Fruit fly (Drosophila melanogaster) whole organism, embryonic: ENCODE measurements around the gene REG.
A peak's percentile ranks its signal among the peaks of the same experiment; 100 is the strongest.

ENCODE experiments used
- CG10209 ChIP-seq: fragments of 200-800 bp; sonication (Bioruptor generic); optimal IDR thresholded peaks from 3 replicates; lab custom pipeline; 2017; ENCODE audit warnings: missing biosample characterization, mild to moderate bottlenecking, missing genetic modification characterization, missing genetic modification reagents
- CG11504 ChIP-seq: fragments of 200-800 bp; sonication (Bioruptor generic); optimal IDR thresholded peaks from 3 replicates; lab custom pipeline; 2019; ENCODE audit warnings: missing biosample characterization, mild to moderate bottlenecking, missing genetic modification characterization, moderate library complexity
- CG11695 ChIP-seq: fragments of 200-800 bp; sonication (Bioruptor generic); IDR thresholded peaks from 3 replicates; pipeline ENCODE4 v1.3.6; 2022; ENCODE audit warnings: missing biosample characterization, missing genetic modification characterization
- CG12659 ChIP-seq: fragments of 200-800 bp; sonication (Bioruptor generic); optimal IDR thresholded peaks from 3 replicates; lab custom pipeline; 2017; ENCODE audit warnings: mild to moderate bottlenecking, missing biosample characterization, missing genetic modification reagents, missing genetic modification characterization
- CG14710 ChIP-seq: fragments of 200-800 bp; sonication (Bioruptor generic); optimal IDR thresholded peaks from 3 replicates; lab custom pipeline; 2019; ENCODE audit warnings: missing biosample characterization, mild to moderate bottlenecking, missing genetic modification characterization, moderate library complexity
- CG15073 ChIP-seq: fragments of 200-800 bp; sonication (Bioruptor generic); optimal IDR thresholded peaks from 2 replicates; lab custom pipeline; 2016; ENCODE audit warnings: missing biosample characterization, missing genetic modification characterization
- CG15514 ChIP-seq: fragments of 200-800 bp; sonication (Bioruptor generic); optimal IDR thresholded peaks from 3 replicates; lab custom pipeline; 2017; ENCODE audit warnings: missing biosample characterization, missing genetic modification characterization, mild to moderate bottlenecking, moderate library complexity, missing genetic modification reagents
- CG17802 ChIP-seq: fragments of 200-800 bp; sonication (Bioruptor generic); optimal IDR thresholded peaks from 2 replicates; lab custom pipeline; 2018; ENCODE audit warnings: missing biosample characterization, mild to moderate bottlenecking, missing genetic modification characterization, moderate library complexity
- CG2116 ChIP-seq: fragments of 200-800 bp; sonication (Bioruptor generic); optimal IDR thresholded peaks from 3 replicates; lab custom pipeline; 2018; ENCODE audit warnings: missing biosample characterization, mild to moderate bottlenecking, missing genetic modification characterization
- CG3163 ChIP-seq: fragments of 200-800 bp; sonication (Bioruptor generic); optimal IDR thresholded peaks from 3 replicates; lab custom pipeline; 2016; ENCODE audit warnings: missing biosample characterization, missing genetic modification characterization
- CG32532 ChIP-seq: fragments of 200-800 bp; sonication (Bioruptor generic); IDR thresholded peaks from 2 replicates; pipeline ENCODE4 v1.3.6; 2022; ENCODE audit warnings: missing biosample characterization, missing genetic modification characterization
- CG3838 ChIP-seq: fragments of 200-800 bp; sonication (Bioruptor generic); optimal IDR thresholded peaks from 3 replicates; lab custom pipeline; 2016; ENCODE audit warnings: missing biosample characterization, missing genetic modification characterization
- CG42726 ChIP-seq: fragments of 200-800 bp; sonication (Bioruptor generic); IDR thresholded peaks from 2 replicates; pipeline ENCODE4 v1.3.6; 2022; ENCODE audit warnings: missing biosample characterization, missing genetic modification characterization; ENCODE audit not compliant: partially characterized antibody
- CG4424 ChIP-seq: fragments of 200-800 bp; sonication (Bioruptor generic); optimal IDR thresholded peaks from 3 replicates; lab custom pipeline; 2016; ENCODE audit warnings: missing biosample characterization, missing genetic modification characterization
- CG5180 ChIP-seq: fragments of 200-800 bp; sonication (Bioruptor generic); optimal IDR thresholded peaks from 3 replicates; lab custom pipeline; 2017; ENCODE audit warnings: missing biosample characterization, missing genetic modification characterization, mild to moderate bottlenecking, moderate library complexity, missing genetic modification reagents
- CG7556 ChIP-seq: fragments of 200-800 bp; sonication (Bioruptor generic); optimal IDR thresholded peaks from 2 replicates; lab custom pipeline; 2017; ENCODE audit warnings: missing biosample characterization, mild to moderate bottlenecking, missing genetic modification characterization
- CG8089 ChIP-seq: fragments of 200-800 bp; sonication (Bioruptor generic); optimal IDR thresholded peaks from 3 replicates; lab custom pipeline; 2016; ENCODE audit warnings: missing biosample characterization, missing genetic modification characterization
- CG8765 ChIP-seq: fragments of 200-800 bp; sonication (Bioruptor generic); IDR thresholded peaks from 2 replicates; pipeline ENCODE4 v1.3.6; 2022; ENCODE audit warnings: missing biosample characterization, missing genetic modification characterization
- CG9817 ChIP-seq: fragments of 200-800 bp; sonication (Bioruptor generic); optimal IDR thresholded peaks from 2 replicates; lab custom pipeline; 2018; ENCODE audit warnings: missing biosample characterization, mild to moderate bottlenecking, missing genetic modification characterization, moderate library complexity
- CHES-1-like ChIP-seq: fragments of 200-800 bp; sonication (Bioruptor generic); optimal IDR thresholded peaks from 2 replicates; lab custom pipeline; 2016; ENCODE audit warnings: missing biosample characterization, missing genetic modification characterization
- Dip3 ChIP-seq: fragments of 200-800 bp; sonication (Bioruptor generic); optimal IDR thresholded peaks from 3 replicates; lab custom pipeline; 2016; ENCODE audit warnings: missing biosample characterization, missing genetic modification characterization
- Eip74EF ChIP-seq, 2 experiments: fragments of 200-800 bp in 1 of 2; fragments of >200 bp in 1 of 2; sonication (Bioruptor generic) in 1 of 2; optimal IDR thresholded peaks; 2 replicates each; lab custom pipeline; 2017 to 2019; ENCODE audit warnings: missing biosample characterization in 2 of 2, missing genetic modification characterization in 2 of 2, mild to moderate bottlenecking in 1 of 2, moderate library complexity in 1 of 2
- GATAe ChIP-seq: fragments of 200-800 bp; sonication (Bioruptor generic); conservative IDR thresholded peaks from 2 replicates; pipeline ENCODE4 v1.3.6; 2022; ENCODE audit warnings: missing biosample characterization, missing genetic modification characterization
- Lhr ChIP-seq: fragments of 200-800 bp; sonication (Bioruptor generic); optimal IDR thresholded peaks from 3 replicates; lab custom pipeline; 2017; ENCODE audit warnings: mild to moderate bottlenecking, missing biosample characterization, missing genetic modification reagents, missing genetic modification characterization
- Myb ChIP-seq: fragments of 200-800 bp; sonication (Bioruptor generic); optimal IDR thresholded peaks from 2 replicates; lab custom pipeline; 2016; ENCODE audit warnings: missing biosample characterization, missing genetic modification characterization
- Rx ChIP-seq: fragments of 200-800 bp; sonication (Bioruptor generic); IDR thresholded peaks from 2 replicates; pipeline ENCODE4 v1.3.6; 2022; ENCODE audit warnings: missing biosample characterization, missing genetic modification characterization
- Side ChIP-seq: fragments of 200-800 bp; sonication (Bioruptor generic); optimal IDR thresholded peaks from 2 replicates; lab custom pipeline; 2016; ENCODE audit warnings: missing biosample characterization, missing genetic modification characterization
- az2 ChIP-seq: fragments of 200-800 bp; sonication (Bioruptor generic); optimal IDR thresholded peaks from 3 replicates; lab custom pipeline; 2016; ENCODE audit warnings: missing biosample characterization, missing genetic modification characterization
- cas ChIP-seq: fragments of 200-800 bp; sonication (Bioruptor generic); IDR thresholded peaks from 2 replicates; pipeline ENCODE4 v1.3.6; 2022; ENCODE audit warnings: missing biosample characterization, missing genetic modification characterization
- cato ChIP-seq: fragments of 200-800 bp; sonication (Bioruptor generic); optimal IDR thresholded peaks from 2 replicates; lab custom pipeline; 2016; ENCODE audit warnings: missing biosample characterization, missing genetic modification characterization, borderline replicate concordance
- chif ChIP-seq, 2 experiments: fragments of 200-800 bp; sonication (Bioruptor generic); optimal IDR thresholded peaks; 3 replicates each; lab custom pipeline; 2016; ENCODE audit warnings: missing biosample characterization in 2 of 2, missing genetic modification characterization in 2 of 2
- dan ChIP-seq: fragments of 200-800 bp; sonication (Bioruptor generic); IDR thresholded peaks from 2 replicates; pipeline ENCODE4 v1.3.6; 2022; ENCODE audit warnings: missing biosample characterization, missing genetic modification characterization
- disco-r ChIP-seq: fragments of 200-800 bp; sonication (Bioruptor generic); optimal IDR thresholded peaks from 2 replicates; lab custom pipeline; 2016; ENCODE audit warnings: missing biosample characterization, missing genetic modification characterization
- dmrt11E ChIP-seq: fragments of 200-800 bp; sonication (Bioruptor generic); optimal IDR thresholded peaks from 3 replicates; lab custom pipeline; 2018; ENCODE audit warnings: missing biosample characterization, mild to moderate bottlenecking, missing genetic modification characterization, moderate library complexity
- ems ChIP-seq: fragments of 200-800 bp; sonication (Bioruptor generic); optimal IDR thresholded peaks from 3 replicates; lab custom pipeline; 2016; ENCODE audit warnings: missing biosample characterization, missing genetic modification characterization
- en ChIP-seq: fragments of 200-800 bp; sonication (Bioruptor generic); optimal IDR thresholded peaks from 2 replicates; lab custom pipeline; 2016; ENCODE audit warnings: missing biosample characterization, missing genetic modification characterization
- exex ChIP-seq: fragments of 200-800 bp; sonication (Bioruptor generic); optimal IDR thresholded peaks from 4 replicates; lab custom pipeline; 2018; ENCODE audit warnings: missing biosample characterization, mild to moderate bottlenecking, missing genetic modification characterization, moderate library complexity
- fd96Cb ChIP-seq: fragments of 200-800 bp; sonication (Bioruptor generic); optimal IDR thresholded peaks from 2 replicates; lab custom pipeline; 2018; ENCODE audit warnings: missing biosample characterization, mild to moderate bottlenecking, missing genetic modification characterization, moderate library complexity
- fru ChIP-seq: fragments of >200 bp; optimal IDR thresholded peaks from 2 replicates; lab custom pipeline; 2017
- her ChIP-seq: fragments of 200-800 bp; sonication (Bioruptor generic); optimal IDR thresholded peaks from 2 replicates; lab custom pipeline; 2016; ENCODE audit warnings: missing biosample characterization, missing genetic modification characterization
- hkb ChIP-seq, 2 experiments: fragments of 200-800 bp in 1 of 2; fragments of >200 bp in 1 of 2; sonication (Bioruptor generic) in 1 of 2; IDR thresholded peaks in 1 of 2; optimal IDR thresholded peaks in 1 of 2; 2 replicates each; pipeline versions ENCODE4 v1.3.6 to Lab custom; 2017 to 2022; ENCODE audit warnings: missing biosample characterization in 1 of 2, missing genetic modification characterization in 1 of 2
- inv ChIP-seq: fragments of 200-800 bp; sonication (Bioruptor generic); IDR thresholded peaks from 2 replicates; pipeline ENCODE4 v1.3.6; 2022; ENCODE audit warnings: missing biosample characterization, missing genetic modification characterization; ENCODE audit not compliant: partially characterized antibody
- jumu ChIP-seq: fragments of 200-800 bp; sonication (Bioruptor generic); optimal IDR thresholded peaks from 3 replicates; lab custom pipeline; 2016; ENCODE audit warnings: missing biosample characterization, missing genetic modification characterization
- lab ChIP-seq: fragments of 200-800 bp; sonication (Bioruptor generic); optimal IDR thresholded peaks from 3 replicates; lab custom pipeline; 2017; ENCODE audit warnings: missing biosample characterization, missing genetic modification characterization, mild to moderate bottlenecking, moderate library complexity, missing genetic modification reagents
- lmd ChIP-seq: fragments of 200-800 bp; sonication (Bioruptor generic); IDR thresholded peaks from 2 replicates; pipeline ENCODE4 v1.3.6; 2022; ENCODE audit warnings: missing biosample characterization, missing genetic modification characterization
- mld ChIP-seq: fragments of 200-800 bp; sonication (Bioruptor generic); IDR thresholded peaks from 3 replicates; pipeline ENCODE4 v1.3.6; 2022; ENCODE audit warnings: missing biosample characterization, missing genetic modification characterization; ENCODE audit not compliant: partially characterized antibody
- row ChIP-seq: fragments of 200-800 bp; sonication (Bioruptor generic); IDR thresholded peaks from 3 replicates; pipeline ENCODE4 v1.3.6; 2022; ENCODE audit warnings: missing biosample characterization, missing genetic modification characterization
- tup ChIP-seq: fragments of 200-800 bp; sonication (Bioruptor generic); optimal IDR thresholded peaks from 2 replicates; lab custom pipeline; 2016; ENCODE audit warnings: missing biosample characterization, mild to moderate bottlenecking, missing genetic modification characterization, moderate library complexity
- vfl ChIP-seq: fragments of 200-800 bp; sonication (Bioruptor generic); optimal IDR thresholded peaks from 2 replicates; lab custom pipeline; 2016; ENCODE audit warnings: missing biosample characterization, missing genetic modification characterization
- vvl ChIP-seq: fragments of 200-800 bp; sonication (Bioruptor generic); IDR thresholded peaks from 2 replicates; pipeline ENCODE4 v1.3.6; 2022; ENCODE audit warnings: missing biosample characterization, missing genetic modification characterization

Gene REG

dm6 chrX:13214056-13214455 is 1.9 kb downstream of the REG start (continued):
- TF ChIP-seq CG15514 (GFP tag; lab: Kevin White, UChicago) (peak; percentile 56), CG5180 (GFP tag; lab: Kevin White, UChicago) (peak; percentile 100), CG4424 (peak; percentile 72), vfl (GFP tag; lab: Kevin White, UChicago) (peak; percentile 35), CG32532 (GFP tag; lab: Robert Waterston, UW) (peak; percentile 75), tup (GFP tag; lab: Kevin White, UChicago) (no peak), disco-r (peak; percentile 36), fru (no peak), CG17802 (peak; percentile 22), CG3163 (GFP tag; lab: Kevin White, UChicago) (peak; percentile 31), Lhr (GFP tag; lab: Kevin White, UChicago) (peak; percentile 23), ems (peak; percentile 43), CG8765 (GFP tag; lab: Robert Waterston, UW) (no peak), CG12659 (GFP tag; lab: Kevin White, UChicago) (peak; percentile 60), Rx (GFP tag; lab: Robert Waterston, UW) (peak; percentile 27; the same call in 1 of the 2 replicates), exex (tag; lab: Kevin White, UChicago) (no peak), fd96Cb (peak; percentile 64), CG14710 (tag; lab: Kevin White, UChicago) (peak; percentile 44), CG8089 (GFP tag; lab: Kevin White, UChicago) (peak; percentile 48), cas (GFP tag; lab: Robert Waterston, UW) (0 out of 2 replicates have a peak, but pooled peaks have one; percentile 36), lmd (peak; percentile 59), cato (GFP tag; lab: Kevin White, UChicago) (peak; percentile 46), Myb (GFP tag; lab: Kevin White, UChicago) (peak; percentile 42), CG11695 (GFP tag; lab: Robert Waterston, UW) (peak; percentile 76), lab (GFP tag; lab: Kevin White, UChicago) (peak; percentile 70), CG42726 (GFP tag; lab: Robert Waterston, UW) (no peak), Eip74EF (GFP tag; optimal IDR thresholded peaks at IDR 0.05; lab: Kevin White, UChicago) (peak in 1 of 2 experiments; percentile 3), mld (GFP tag; lab: Robert Waterston, UW) (no peak), her (peak; percentile 43), Side (GFP tag; lab: Kevin White, UChicago) (peak; percentile 68), CG11504 (tag; lab: Kevin White, UChicago) (peak; percentile 69), en (GFP tag; lab: Kevin White, UChicago) (peak; percentile 34), inv (no peak), chif (GFP tag; optimal IDR thresholded peaks at IDR 0.05; lab: Kevin White, UChicago) (peak; percentile 58 to 66), vvl (peak; percentile 76), dan (GFP tag; lab: Robert Waterston, UW) (no peak), Dip3 (GFP tag; lab: Kevin White, UChicago) (peak; percentile 54), row (peak; percentile 74), CHES-1-like (GFP tag; lab: Kevin White, UChicago) (peak; percentile 53), CG9817 (tag; lab: Kevin White, UChicago) (peak; percentile 32), jumu (GFP tag; lab: Kevin White, UChicago) (peak; percentile 64), dmrt11E (tag; lab: Kevin White, UChicago) (peak; percentile 46), CG15073 (GFP tag; lab: Kevin White, UChicago) (no peak), CG7556 (peak; percentile 63), CG10209 (GFP tag; lab: Kevin White, UChicago) (peak; percentile 64), az2 (GFP tag; lab: Kevin White, UChicago) (peak; percentile 76), hkb (optimal IDR thresholded peaks at IDR 0.05; lab: Kevin White, UChicago) (no peak), hkb (GFP tag; IDR thresholded peaks at IDR 0.05; lab: Robert Waterston, UW) (peak; percentile 82), CG3838 (GFP tag; lab: Kevin White, UChicago) (no peak), GATAe (GFP tag; lab: Robert Waterston, UW) (no peak), CG2116 (GFP tag; lab: Kevin White, UChicago) (peak; percentile 27)
